Fruit fly (Drosophila melanogaster): ENCODE results near the gene Rh6.

- TF ChIP-seq CG18619 (GFP tag; optimal IDR thresholded peaks at IDR 0.05) = no peak
- no peak for TF ChIP-seq CG17359 (tag; optimal IDR thresholded peaks at IDR 0.05)
Observed at dm6 chr3R:15458186-15458715, 24.7 kb upstream of the Rh6 start.
